Fruit fly (Drosophila melanogaster) whole organism: Measurements from ENCODE around the gene Gba1a.

ENCODE experiments used
- CG8478 ChIP-seq: fragments of >200 bp; optimal IDR thresholded peaks from 2 replicates; lab custom pipeline; 2018; ENCODE audit warnings: inconsistent platforms
- Dll ChIP-seq: fragments of >200 bp; optimal IDR thresholded peaks from 2 replicates; lab custom pipeline; 2017
- EcR ChIP-seq, 2 experiments: fragments of >200 bp; optimal IDR thresholded peaks; 2 replicates each; lab custom pipeline; 2017; ENCODE audit warnings: missing biosample characterization in 2 of 2, missing genetic modification characterization in 2 of 2, missing genetic modification reagents in 2 of 2
- pan ChIP-seq: fragments of >200 bp; optimal IDR thresholded peaks from 2 replicates; lab custom pipeline; 2017
- psq ChIP-seq: fragments of >200 bp; optimal IDR thresholded peaks from 2 replicates; lab custom pipeline; 2017
- usp ChIP-seq: fragments of >200 bp; optimal IDR thresholded peaks from 2 replicates; lab custom pipeline; 2017; ENCODE audit warnings: missing biosample characterization, missing genetic modification characterization, mixed read lengths

Gene Gba1a

DNA sequence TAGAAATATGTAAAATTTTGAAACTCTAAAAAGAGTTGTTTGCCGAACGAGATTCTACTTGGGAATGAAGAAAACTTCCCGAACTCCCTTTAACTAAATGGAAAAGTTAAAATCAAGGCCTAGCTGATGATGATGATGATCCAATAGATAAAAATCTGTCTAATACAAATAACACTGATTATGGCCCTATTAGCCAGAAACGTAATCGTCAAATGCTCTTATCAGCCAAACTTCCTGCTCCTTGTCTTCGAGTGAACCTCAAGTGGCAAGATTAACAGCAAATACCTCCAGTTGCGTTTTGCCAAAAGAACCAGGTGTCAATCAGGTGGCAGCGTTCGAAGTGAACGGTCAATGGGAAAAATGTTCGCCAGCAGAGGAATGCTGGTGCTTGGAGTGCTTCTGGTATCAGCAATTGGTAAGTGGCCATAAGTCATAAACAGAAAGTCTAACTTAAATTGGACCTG, at the start of gene Gba1a, which contains the start of gene CG31468:
Gene Gba1a (plus strand): TSS at position 318 of the 464 bp plus-strand sequence.
Gene CG31468 (minus strand): TSS at position 51 of the 464 bp plus-strand sequence.
- no peak for TF ChIP-seq Dll
- TF ChIP-seq EcR (GFP tag; optimal IDR thresholded peaks at IDR 0.05; lab: Kevin White, UChicago), result no peak
- no peak for TF ChIP-seq pan (lab: Kevin White, UChicago)
- no peak for TF ChIP-seq usp (GFP tag; lab: Kevin White, UChicago)
- TF ChIP-seq psq (lab: Kevin White, UChicago), result no peak
- no peak for TF ChIP-seq CG8478

dm6 chr3R:23652525-23653108, 47.8 kb upstream of the Gba1a start:
- TF ChIP-seq psq (lab: Kevin White, UChicago) (no peak), CG8478 (no peak), pan (lab: Kevin White, UChicago) (no peak), Dll (no peak), usp (GFP tag; lab: Kevin White, UChicago) (no peak), EcR (GFP tag; optimal IDR thresholded peaks at IDR 0.05; lab: Kevin White, UChicago) (no peak)

dm6 chr3R:23655501-23655900, 44.9 kb upstream of the Gba1a start:
- TF ChIP-seq usp (GFP tag; lab: Kevin White, UChicago) (no peak), EcR (GFP tag; optimal IDR thresholded peaks at IDR 0.05; lab: Kevin White, UChicago) (no peak), psq (lab: Kevin White, UChicago) (no peak), Dll (no peak), CG8478 (no peak), pan (lab: Kevin White, UChicago) (no peak)

DNA sequence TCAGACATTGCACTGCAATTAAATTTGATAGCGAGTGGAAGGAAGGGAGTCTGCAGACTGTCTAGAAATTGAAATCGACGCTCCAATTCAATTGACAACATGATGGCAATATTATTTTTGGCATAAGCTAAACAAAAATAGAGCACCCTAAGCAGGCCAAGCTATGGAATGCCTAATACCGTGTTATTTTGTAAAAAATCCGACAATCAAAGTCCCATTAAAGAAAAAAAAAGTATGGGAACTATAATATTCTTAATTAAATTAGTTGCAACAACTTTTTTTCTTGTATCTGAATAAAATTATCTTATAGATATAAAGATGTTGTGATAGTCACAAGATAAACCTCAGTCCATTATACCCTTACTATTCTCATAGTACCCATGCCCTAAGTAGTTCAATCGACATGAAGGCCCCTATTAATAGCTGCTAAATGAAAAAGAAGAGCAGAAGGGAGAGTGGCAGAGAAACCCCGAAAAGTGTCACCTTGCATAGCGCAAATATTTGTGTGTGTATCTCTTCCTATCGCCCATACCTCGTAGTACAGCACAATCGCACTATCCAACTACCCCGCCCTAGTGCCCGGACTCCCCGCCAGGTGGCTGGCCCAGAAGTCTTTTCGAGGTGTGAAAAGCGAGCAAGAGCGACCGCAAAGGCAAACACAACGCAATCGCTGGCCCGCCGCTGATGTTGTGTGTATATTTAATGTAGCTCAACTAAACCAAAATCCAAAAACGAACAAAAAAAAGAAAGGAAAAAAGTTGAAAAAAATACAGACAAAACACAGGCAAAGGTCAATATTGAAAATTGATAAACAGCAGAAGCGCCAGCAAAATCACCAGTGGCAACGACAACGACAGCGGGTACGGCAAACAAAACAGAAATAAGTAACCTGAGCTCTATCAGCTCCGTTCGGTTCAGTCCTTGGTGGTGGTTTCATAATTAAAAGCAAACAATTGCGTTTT, 42.8 kb upstream of the Gba1a start:
- TF ChIP-seq Dll (no peak), psq (lab: Kevin White, UChicago) (no peak), EcR (GFP tag; optimal IDR thresholded peaks at IDR 0.05; lab: Kevin White, UChicago) (no peak), CG8478 (no peak), pan (lab: Kevin White, UChicago) (no peak), usp (GFP tag; lab: Kevin White, UChicago) (no peak)

DNA sequence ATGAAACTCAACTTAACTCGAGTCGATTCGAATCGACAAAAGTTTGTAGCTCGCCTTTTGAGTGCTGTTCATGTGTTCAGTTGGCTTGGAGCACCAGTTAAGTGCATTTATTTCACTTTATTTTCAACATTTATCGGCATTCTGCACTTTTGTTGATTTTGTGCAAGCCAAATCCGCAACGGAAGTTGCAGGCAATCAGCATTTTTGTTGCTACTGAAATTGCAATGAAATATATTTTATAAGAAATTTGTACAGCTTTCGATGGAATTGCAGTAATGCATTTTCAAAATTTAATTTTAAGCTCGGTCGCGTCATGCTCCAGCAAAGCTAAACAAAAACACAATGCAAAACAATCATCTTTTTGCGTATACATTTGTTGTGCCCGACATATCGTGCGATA, 41.5 kb upstream of the Gba1a start:
- TF ChIP-seq pan (lab: Kevin White, UChicago), result no peak
- TF ChIP-seq CG8478, result no peak
- no peak for TF ChIP-seq Dll
- TF ChIP-seq psq (lab: Kevin White, UChicago), result no peak
- no peak for TF ChIP-seq EcR (GFP tag; optimal IDR thresholded peaks at IDR 0.05; lab: Kevin White, UChicago)
- no peak for TF ChIP-seq usp (GFP tag; lab: Kevin White, UChicago)

DNA sequence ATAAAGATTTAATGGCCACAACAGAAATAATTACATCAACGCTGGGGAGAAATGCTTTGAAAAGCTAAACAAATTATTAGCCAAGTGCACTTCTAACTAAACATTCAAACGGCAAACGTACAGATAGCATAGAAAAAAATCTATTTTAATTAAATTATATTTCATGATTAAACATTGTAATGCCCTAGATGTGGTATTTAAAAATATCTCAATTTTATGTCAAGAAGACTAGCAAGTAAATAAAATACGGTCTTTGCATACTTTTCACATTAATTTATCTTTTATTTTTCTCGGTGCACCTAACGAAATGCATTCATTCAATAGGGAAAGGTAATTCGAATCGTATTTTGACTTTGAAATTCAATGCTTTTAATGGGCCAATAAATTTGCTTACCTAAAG, 40.8 kb upstream of the Gba1a start:
- TF ChIP-seq CG8478 (no peak), EcR (GFP tag; optimal IDR thresholded peaks at IDR 0.05; lab: Kevin White, UChicago) (no peak), usp (GFP tag; lab: Kevin White, UChicago) (no peak), psq (lab: Kevin White, UChicago) (no peak), Dll (no peak), pan (lab: Kevin White, UChicago) (no peak)

DNA sequence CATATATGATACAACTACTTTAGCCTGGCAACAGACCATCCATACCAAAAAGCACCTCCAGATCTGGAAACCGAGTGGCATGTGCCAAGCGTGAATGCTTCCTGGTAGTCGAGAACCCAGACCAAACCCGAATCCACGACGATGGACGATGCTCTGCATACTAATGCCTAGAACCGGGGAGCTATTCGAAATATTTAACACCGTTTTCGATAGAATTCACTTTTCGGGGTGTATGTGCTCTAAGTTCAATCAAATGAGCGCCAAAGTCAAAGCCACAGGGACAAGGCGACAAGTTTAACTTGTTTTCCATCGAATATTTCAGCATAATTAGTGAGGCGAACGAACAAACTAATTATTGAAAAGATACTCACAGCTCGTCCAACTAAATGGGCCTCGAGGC, 37.6 kb upstream of the Gba1a start:
- TF ChIP-seq pan (lab: Kevin White, UChicago) (no peak), psq (lab: Kevin White, UChicago) (no peak), usp (GFP tag; lab: Kevin White, UChicago) (no peak), CG8478 (no peak), Dll (no peak), EcR (GFP tag; optimal IDR thresholded peaks at IDR 0.05; lab: Kevin White, UChicago) (no peak)

DNA sequence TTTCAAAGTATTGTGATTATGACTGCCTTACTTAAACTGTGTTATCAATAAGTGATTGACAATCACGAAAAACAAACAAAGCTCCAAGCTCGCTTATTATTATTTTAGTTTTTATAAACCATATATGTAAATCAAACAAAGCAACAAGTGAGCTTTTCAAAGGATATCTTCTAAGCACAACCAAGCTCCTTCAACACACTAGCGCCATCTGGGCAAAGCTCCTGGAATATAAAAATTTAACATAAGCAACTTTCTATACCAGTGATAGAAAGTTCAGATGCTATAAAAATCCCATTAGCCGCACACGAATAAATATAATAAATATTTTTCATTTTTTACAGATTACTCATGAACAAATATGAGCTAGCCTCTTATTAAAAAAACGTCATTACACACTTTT, 36.0 kb upstream of the Gba1a start:
- no peak for TF ChIP-seq psq (lab: Kevin White, UChicago)
- TF ChIP-seq pan (lab: Kevin White, UChicago), result no peak
- TF ChIP-seq CG8478, result no peak
- TF ChIP-seq EcR (GFP tag; optimal IDR thresholded peaks at IDR 0.05; lab: Kevin White, UChicago), result no peak
- TF ChIP-seq Dll, result no peak
- TF ChIP-seq usp (GFP tag; lab: Kevin White, UChicago), result no peak

DNA sequence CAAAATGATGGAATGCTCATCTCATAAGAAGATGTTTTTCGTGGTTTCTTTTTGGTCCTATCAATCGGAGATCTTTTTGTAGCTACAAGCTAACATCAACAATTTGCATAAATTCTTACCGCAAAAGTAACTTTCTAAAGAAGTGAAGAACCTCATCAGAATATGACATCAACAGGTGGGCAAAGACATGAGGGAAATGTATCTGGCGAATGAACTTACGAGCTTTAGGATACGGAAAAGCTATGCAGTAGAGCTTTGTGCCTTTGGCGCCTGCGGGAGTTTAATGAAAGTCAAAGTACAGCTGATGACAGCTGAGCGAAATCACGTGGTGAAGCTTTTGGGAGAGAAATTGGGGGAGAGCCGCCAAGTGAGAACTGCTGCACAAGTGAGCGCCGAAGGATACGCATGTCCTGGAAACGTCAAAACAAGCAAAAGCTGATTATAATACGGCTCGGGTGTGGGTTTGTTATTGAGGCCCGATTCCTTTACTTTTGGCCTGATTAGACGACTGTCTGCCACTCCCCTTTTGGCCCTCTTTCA, 33.7 kb upstream of the Gba1a start:
- TF ChIP-seq EcR (GFP tag; optimal IDR thresholded peaks at IDR 0.05; lab: Kevin White, UChicago) (no peak), Dll (no peak), psq (lab: Kevin White, UChicago) (no peak), CG8478 (no peak), usp (GFP tag; lab: Kevin White, UChicago) (no peak), pan (lab: Kevin White, UChicago) (no peak)

DNA sequence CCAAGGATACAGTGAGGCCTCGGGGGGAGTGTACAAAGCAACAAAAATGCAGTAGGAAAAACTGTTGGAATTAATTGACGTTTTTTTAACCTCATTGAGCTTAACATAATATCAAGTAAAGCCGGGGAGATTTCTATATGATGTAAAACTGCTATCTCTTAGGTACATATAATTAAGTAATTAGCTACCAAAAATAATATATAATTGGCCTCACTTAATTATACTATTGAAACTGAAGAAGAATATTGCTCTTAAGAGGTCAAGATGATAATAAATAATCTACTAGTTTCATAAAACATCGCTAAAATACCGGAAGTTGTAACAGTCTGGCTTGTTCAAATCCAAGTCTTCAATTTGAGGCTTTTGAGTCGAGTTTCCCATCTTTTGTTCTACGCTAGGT, 33.0 kb upstream of the Gba1a start:
- TF ChIP-seq EcR (GFP tag; optimal IDR thresholded peaks at IDR 0.05; lab: Kevin White, UChicago) (no peak), pan (lab: Kevin White, UChicago) (no peak), CG8478 (no peak), Dll (no peak), psq (lab: Kevin White, UChicago) (no peak), usp (GFP tag; lab: Kevin White, UChicago) (no peak)

dm6 chr3R:23668583-23668982, 31.8 kb upstream of the Gba1a start:
- TF ChIP-seq usp (GFP tag; lab: Kevin White, UChicago) (no peak), EcR (GFP tag; optimal IDR thresholded peaks at IDR 0.05; lab: Kevin White, UChicago) (no peak), psq (lab: Kevin White, UChicago) (no peak)
